Fruit fly (Drosophila melanogaster) whole organism, embryonic: ENCODE measurements around the gene Trs23.

Experiments
- ATbp ChIP-seq: fragments of 200-800 bp; sonication (Bioruptor generic); optimal IDR thresholded peaks from 2 replicates; lab custom pipeline; 2017; ENCODE audit warnings: missing biosample characterization, mild to moderate bottlenecking, missing genetic modification characterization, missing genetic modification reagents
- Aef1 ChIP-seq: fragments of 200-800 bp; sonication (Bioruptor generic); IDR thresholded peaks from 3 replicates; pipeline ENCODE4 v1.3.6; 2022; ENCODE audit warnings: missing biosample characterization, missing genetic modification characterization
- Atf6 ChIP-seq: fragments of 200-800 bp; sonication (Bioruptor generic); IDR thresholded peaks from 2 replicates; pipeline ENCODE4 v1.3.6; 2022; ENCODE audit warnings: missing biosample characterization, missing genetic modification characterization
- BtbVII ChIP-seq: fragments of 200-800 bp; sonication (Bioruptor generic); optimal IDR thresholded peaks from 3 replicates; lab custom pipeline; 2017; ENCODE audit warnings: missing biosample characterization, mild to moderate bottlenecking, missing genetic modification characterization
- CG11456 ChIP-seq: fragments of 200-800 bp; sonication (Bioruptor generic); IDR thresholded peaks from 3 replicates; pipeline ENCODE4 v1.3.6; 2022; ENCODE audit warnings: missing biosample characterization, missing genetic modification characterization
- CG12155 ChIP-seq: fragments of 200-800 bp; sonication (Bioruptor generic); optimal IDR thresholded peaks from 3 replicates; lab custom pipeline; 2016; ENCODE audit warnings: missing biosample characterization, missing genetic modification characterization
- CG12769 ChIP-seq: fragments of 200-800 bp; sonication (Bioruptor generic); optimal IDR thresholded peaks from 2 replicates; lab custom pipeline; 2019; ENCODE audit warnings: missing biosample characterization, mild to moderate bottlenecking, missing genetic modification characterization, moderate library complexity
- CG12942 ChIP-seq: fragments of 200-800 bp; sonication (Bioruptor generic); optimal IDR thresholded peaks from 3 replicates; lab custom pipeline; 2016; ENCODE audit warnings: missing biosample characterization, missing genetic modification characterization
- CG14667 ChIP-seq: fragments of 200-800 bp; sonication (Bioruptor generic); IDR thresholded peaks from 2 replicates; pipeline ENCODE4 v1.3.6; 2022; ENCODE audit warnings: missing biosample characterization, missing genetic modification characterization
- CG17328 ChIP-seq: fragments of 200-800 bp; sonication (Bioruptor generic); IDR thresholded peaks from 2 replicates; pipeline ENCODE4 v1.3.6; 2022; ENCODE audit warnings: missing biosample characterization, missing genetic modification characterization
- CG18764 ChIP-seq: fragments of 200-800 bp; sonication (Bioruptor generic); optimal IDR thresholded peaks from 3 replicates; lab custom pipeline; 2016; ENCODE audit warnings: missing biosample characterization, missing genetic modification characterization
- CG3407 ChIP-seq: fragments of 200-800 bp; sonication (Bioruptor generic); optimal IDR thresholded peaks from 2 replicates; lab custom pipeline; 2018; ENCODE audit warnings: missing biosample characterization, mild to moderate bottlenecking, missing genetic modification characterization
- CG3838 ChIP-seq: fragments of 200-800 bp; sonication (Bioruptor generic); optimal IDR thresholded peaks from 3 replicates; lab custom pipeline; 2016; ENCODE audit warnings: missing biosample characterization, missing genetic modification characterization
- CG3995 ChIP-seq: fragments of 200-800 bp; sonication (Bioruptor generic); optimal IDR thresholded peaks from 3 replicates; lab custom pipeline; 2016; ENCODE audit warnings: missing biosample characterization, missing genetic modification characterization
- CG4328 ChIP-seq: fragments of 200-800 bp; sonication (Bioruptor generic); optimal IDR thresholded peaks from 3 replicates; lab custom pipeline; 2017; ENCODE audit warnings: missing biosample characterization, missing genetic modification reagents, missing genetic modification characterization
- CG5180 ChIP-seq: fragments of 200-800 bp; sonication (Bioruptor generic); optimal IDR thresholded peaks from 3 replicates; lab custom pipeline; 2017; ENCODE audit warnings: missing biosample characterization, missing genetic modification characterization, mild to moderate bottlenecking, moderate library complexity, missing genetic modification reagents
- CG6791 ChIP-seq: fragments of 200-800 bp; sonication (Bioruptor generic); IDR thresholded peaks from 3 replicates; pipeline ENCODE4 v1.3.6; 2022; ENCODE audit warnings: missing biosample characterization, missing genetic modification characterization; ENCODE audit not compliant: partially characterized antibody
- CG7786 ChIP-seq: fragments of 200-800 bp; sonication (Bioruptor generic); optimal IDR thresholded peaks from 2 replicates; lab custom pipeline; 2016; ENCODE audit warnings: missing biosample characterization, missing genetic modification characterization
- CG7928 ChIP-seq: fragments of 200-800 bp; sonication (Bioruptor generic); optimal IDR thresholded peaks from 2 replicates; lab custom pipeline; 2017; ENCODE audit warnings: missing biosample characterization, mild to moderate bottlenecking, missing genetic modification characterization
- CG8089 ChIP-seq: fragments of 200-800 bp; sonication (Bioruptor generic); optimal IDR thresholded peaks from 3 replicates; lab custom pipeline; 2016; ENCODE audit warnings: missing biosample characterization, missing genetic modification characterization
- Dip2 ChIP-seq: fragments of 200-800 bp; sonication (Bioruptor generic); IDR thresholded peaks from 2 replicates; pipeline ENCODE4 v1.3.6; 2022; ENCODE audit warnings: missing biosample characterization, missing genetic modification characterization
- ERR ChIP-seq: fragments of 200-800 bp; sonication (Bioruptor generic); optimal IDR thresholded peaks from 2 replicates; lab custom pipeline; 2016; ENCODE audit warnings: missing biosample characterization, missing genetic modification characterization
- HLH3B ChIP-seq: fragments of 200-800 bp; sonication (Bioruptor generic); IDR thresholded peaks from 2 replicates; pipeline ENCODE4 v1.3.6; 2022; ENCODE audit warnings: missing biosample characterization, missing genetic modification characterization
- Hand ChIP-seq: fragments of 200-800 bp; sonication (Bioruptor generic); optimal IDR thresholded peaks from 2 replicates; lab custom pipeline; 2017; ENCODE audit warnings: mild to moderate bottlenecking, missing biosample characterization, missing genetic modification reagents, missing genetic modification characterization
- Hsf ChIP-seq: fragments of 200-800 bp; sonication (Bioruptor generic); optimal IDR thresholded peaks from 3 replicates; lab custom pipeline; 2016; ENCODE audit warnings: missing biosample characterization, missing genetic modification characterization
- Jarid2 ChIP-seq: fragments of 200-800 bp; sonication (Bioruptor generic); optimal IDR thresholded peaks from 3 replicates; lab custom pipeline; 2017; ENCODE audit warnings: mild to moderate bottlenecking, missing biosample characterization, missing genetic modification reagents, missing genetic modification characterization
- Mes4 ChIP-seq: fragments of 200-800 bp; sonication (Bioruptor generic); optimal IDR thresholded peaks from 2 replicates; lab custom pipeline; 2016; ENCODE audit warnings: missing biosample characterization, missing genetic modification characterization
- NFAT ChIP-seq: fragments of 200-800 bp; sonication (Bioruptor generic); IDR thresholded peaks from 2 replicates; pipeline ENCODE4 v1.3.6; 2022; ENCODE audit warnings: missing biosample characterization, missing genetic modification characterization
- NK7.1 ChIP-seq: fragments of 200-800 bp; sonication (Bioruptor generic); optimal IDR thresholded peaks from 3 replicates; lab custom pipeline; 2016; ENCODE audit warnings: missing biosample characterization, missing genetic modification characterization
- Nf-YA ChIP-seq: fragments of 200-800 bp; sonication (Bioruptor generic); IDR thresholded peaks from 2 replicates; pipeline ENCODE4 v1.3.6; 2022; ENCODE audit warnings: missing biosample characterization, missing genetic modification characterization
- Sin3A ChIP-seq: fragments of >200 bp; optimal IDR thresholded peaks from 2 replicates; lab custom pipeline; 2018
- ase ChIP-seq: fragments of 200-800 bp; sonication (Bioruptor generic); IDR thresholded peaks from 3 replicates; pipeline ENCODE4 v1.3.6; 2022; ENCODE audit warnings: missing biosample characterization, missing genetic modification characterization
- az2 ChIP-seq: fragments of 200-800 bp; sonication (Bioruptor generic); optimal IDR thresholded peaks from 3 replicates; lab custom pipeline; 2016; ENCODE audit warnings: missing biosample characterization, missing genetic modification characterization
- bowl ChIP-seq: fragments of 200-800 bp; sonication (Bioruptor generic); IDR thresholded peaks from 2 replicates; pipeline ENCODE4 v1.3.6; 2022; ENCODE audit warnings: missing biosample characterization, missing genetic modification characterization
- bsh ChIP-seq, 2 experiments: fragments of 200-800 bp; sonication (Bioruptor generic); optimal IDR thresholded peaks; 2 replicates each; lab custom pipeline; 2017 to 2018; ENCODE audit warnings: mild to moderate bottlenecking in 2 of 2, missing biosample characterization in 2 of 2, missing genetic modification characterization in 2 of 2, moderate library complexity in 1 of 2
- crc ChIP-seq: fragments of 200-800 bp; sonication (Bioruptor generic); optimal IDR thresholded peaks from 2 replicates; lab custom pipeline; 2016; ENCODE audit warnings: missing biosample characterization, missing genetic modification characterization
- emc ChIP-seq: fragments of 200-800 bp; sonication (Bioruptor generic); optimal IDR thresholded peaks from 2 replicates; lab custom pipeline; 2016; ENCODE audit warnings: missing biosample characterization, missing genetic modification characterization
- eyg ChIP-seq: fragments of 200-800 bp; sonication (Bioruptor generic); optimal IDR thresholded peaks from 3 replicates; lab custom pipeline; 2016; ENCODE audit warnings: missing biosample characterization, missing genetic modification characterization
- h ChIP-seq: fragments of >200 bp; optimal IDR thresholded peaks from 2 replicates; lab custom pipeline; 2017
- kni ChIP-seq: fragments of 200-800 bp; sonication (Bioruptor generic); optimal IDR thresholded peaks from 3 replicates; lab custom pipeline; 2017; ENCODE audit warnings: mild to moderate bottlenecking, missing biosample characterization, missing genetic modification reagents, missing genetic modification characterization
- knrl ChIP-seq: fragments of 200-800 bp; sonication (Bioruptor generic); IDR thresholded peaks from 3 replicates; pipeline ENCODE4 v1.3.6; 2022; ENCODE audit warnings: missing biosample characterization, missing genetic modification characterization; ENCODE audit not compliant: partially characterized antibody
- lov ChIP-seq, 2 experiments: fragments of 200-800 bp in 1 of 2; fragments of >200 bp in 1 of 2; sonication (Bioruptor generic) in 1 of 2; IDR thresholded peaks in 1 of 2; optimal IDR thresholded peaks in 1 of 2; 2 replicates in 1 of 2; 3 replicates in 1 of 2; pipeline versions ENCODE4 v1.3.6 to Lab custom; 2017 to 2022; ENCODE audit warnings: missing biosample characterization in 1 of 2, missing genetic modification characterization in 1 of 2
- maf-S ChIP-seq: fragments of 200-800 bp; sonication (Bioruptor generic); optimal IDR thresholded peaks from 2 replicates; lab custom pipeline; 2016; ENCODE audit warnings: missing biosample characterization, missing genetic modification characterization
- mld ChIP-seq: fragments of 200-800 bp; sonication (Bioruptor generic); IDR thresholded peaks from 3 replicates; pipeline ENCODE4 v1.3.6; 2022; ENCODE audit warnings: missing biosample characterization, missing genetic modification characterization; ENCODE audit not compliant: partially characterized antibody
- nerfin-2 ChIP-seq: fragments of 200-800 bp; sonication (Bioruptor generic); IDR thresholded peaks from 2 replicates; pipeline ENCODE4 v1.3.6; 2022; ENCODE audit warnings: missing biosample characterization, missing genetic modification characterization; ENCODE audit not compliant: partially characterized antibody
- sob ChIP-seq: fragments of 200-800 bp; sonication (Bioruptor generic); IDR thresholded peaks from 2 replicates; pipeline ENCODE4 v1.3.6; 2022; ENCODE audit warnings: missing biosample characterization, missing genetic modification characterization
- ssp ChIP-seq: fragments of 200-800 bp; sonication (Bioruptor generic); IDR thresholded peaks from 2 replicates; pipeline ENCODE4 v1.3.6; 2022; ENCODE audit warnings: missing biosample characterization, missing genetic modification characterization
- tgo ChIP-seq: fragments of 200-800 bp; sonication (Bioruptor generic); IDR thresholded peaks from 3 replicates; pipeline ENCODE4 v1.3.6; 2022; ENCODE audit warnings: missing biosample characterization, missing genetic modification characterization
- vnd ChIP-seq: fragments of 200-800 bp; sonication (Bioruptor generic); IDR thresholded peaks from 3 replicates; pipeline ENCODE4 v1.3.6; 2022; ENCODE audit warnings: missing biosample characterization, missing genetic modification characterization; ENCODE audit not compliant: partially characterized antibody
- zen ChIP-seq: fragments of 200-800 bp; sonication (Bioruptor generic); optimal IDR thresholded peaks from 3 replicates; lab custom pipeline; 2018; ENCODE audit warnings: missing biosample characterization, mild to moderate bottlenecking, missing genetic modification characterization, moderate library complexity

The Trs23 gene

DNA sequence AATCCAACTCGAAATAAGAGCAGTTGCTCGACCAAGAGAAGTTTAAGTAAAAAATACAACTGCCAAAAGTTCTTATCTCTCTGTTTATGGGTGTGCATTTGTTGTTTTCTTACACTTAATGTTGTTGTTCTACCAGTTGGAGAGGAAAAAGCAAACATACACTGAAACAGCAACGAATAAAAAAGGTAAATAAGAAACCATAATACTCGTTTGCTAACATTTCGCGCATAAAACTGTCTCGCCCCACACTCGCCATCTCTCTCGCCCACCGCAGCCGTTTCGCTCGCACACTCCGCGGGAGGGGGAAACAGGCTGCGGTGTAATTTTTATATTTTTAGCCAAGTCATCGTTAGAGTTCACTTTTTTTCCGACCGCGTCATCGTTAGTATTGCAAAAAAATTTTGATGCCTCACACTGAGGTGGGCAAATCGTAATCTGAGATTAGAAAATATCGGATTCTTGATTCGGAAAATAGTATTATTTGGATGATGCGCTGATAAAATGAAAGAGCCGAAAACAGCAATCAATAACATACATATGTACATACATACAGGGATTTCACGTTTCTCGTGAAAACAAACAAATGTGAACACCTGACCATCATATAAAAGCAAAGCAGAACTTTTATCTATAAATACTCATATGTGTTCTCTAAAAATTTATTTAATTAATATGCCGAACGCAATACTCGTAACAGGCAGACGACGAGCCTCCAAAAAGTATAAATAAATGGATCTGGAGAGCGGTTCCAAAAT lies 6.6 kb downstream of the Trs23 start (continued):
- TF ChIP-seq CG6791 (GFP tag; lab: Robert Waterston, UW) (no peak), CG11456 (GFP tag; lab: Robert Waterston, UW) (0 out of 3 replicates have a peak, but pooled peaks have one; percentile 43), BtbVII (GFP tag; lab: Kevin White, UChicago) (peak; percentile 54), Nf-YA (GFP tag; lab: Robert Waterston, UW) (no peak), kni (GFP tag; lab: Kevin White, UChicago) (peak; percentile 9), az2 (GFP tag; lab: Kevin White, UChicago) (no peak), Atf6 (GFP tag; lab: Robert Waterston, UW) (peak; percentile 61; the same call in 1 of the 2 replicates), NK7.1 (GFP tag; lab: Kevin White, UChicago) (no peak), ATbp (GFP tag; lab: Kevin White, UChicago) (no peak), bsh (GFP tag; optimal IDR thresholded peaks at IDR 0.05; lab: Kevin White, UChicago) (no peak), Hsf (GFP tag; lab: Kevin White, UChicago) (no peak), CG12155 (peak; percentile 36), bowl (GFP tag; lab: Robert Waterston, UW) (no peak), CG14667 (GFP tag; lab: Robert Waterston, UW) (no peak), ssp (no peak), knrl (GFP tag; lab: Robert Waterston, UW) (no peak), Hand (GFP tag; lab: Kevin White, UChicago) (peak; percentile 59), CG12942 (GFP tag; lab: Kevin White, UChicago) (no peak), CG4328 (GFP tag; lab: Kevin White, UChicago) (no peak), h (lab: Kevin White, UChicago) (no peak), crc (GFP tag; lab: Kevin White, UChicago) (peak; percentile 0), zen (tag; lab: Kevin White, UChicago) (no peak), CG17328 (GFP tag; lab: Robert Waterston, UW) (no peak), CG7786 (GFP tag; lab: Kevin White, UChicago) (peak; percentile 14), Sin3A (lab: Kevin White, UChicago) (no peak), CG3838 (GFP tag; lab: Kevin White, UChicago) (no peak), nerfin-2 (no peak), lov (optimal IDR thresholded peaks at IDR 0.05; lab: Kevin White, UChicago) (no peak), lov (GFP tag; IDR thresholded peaks at IDR 0.05; lab: Robert Waterston, UW) (no peak), CG8089 (GFP tag; lab: Kevin White, UChicago) (no peak), CG3407 (GFP tag; lab: Kevin White, UChicago) (no peak), HLH3B (GFP tag; lab: Robert Waterston, UW) (no peak), ase (GFP tag; lab: Robert Waterston, UW) (no peak), tgo (no peak), emc (GFP tag; lab: Kevin White, UChicago) (no peak), NFAT (peak; percentile 24; the same call in 1 of the 2 replicates), Aef1 (GFP tag; lab: Robert Waterston, UW) (0 out of 3 replicates have a peak, but pooled peaks have one; percentile 33), sob (peak; percentile 86), vnd (GFP tag; lab: Robert Waterston, UW) (no peak), Dip2 (no peak), ERR (GFP tag; lab: Kevin White, UChicago) (peak; percentile 18), eyg (GFP tag; lab: Kevin White, UChicago) (peak; percentile 22), CG18764 (GFP tag; lab: Kevin White, UChicago) (no peak), mld (no peak), maf-S (no peak), CG7928 (GFP tag; lab: Kevin White, UChicago) (no peak), CG12769 (tag; lab: Kevin White, UChicago) (peak; percentile 27), CG3995 (no peak), Jarid2 (GFP tag; lab: Kevin White, UChicago) (no peak), CG5180 (GFP tag; lab: Kevin White, UChicago) (no peak), Mes4 (GFP tag; lab: Kevin White, UChicago) (no peak)
